ENCODE assay signal across 5 fruit fly cellular contexts in the genomic region with DNA sequence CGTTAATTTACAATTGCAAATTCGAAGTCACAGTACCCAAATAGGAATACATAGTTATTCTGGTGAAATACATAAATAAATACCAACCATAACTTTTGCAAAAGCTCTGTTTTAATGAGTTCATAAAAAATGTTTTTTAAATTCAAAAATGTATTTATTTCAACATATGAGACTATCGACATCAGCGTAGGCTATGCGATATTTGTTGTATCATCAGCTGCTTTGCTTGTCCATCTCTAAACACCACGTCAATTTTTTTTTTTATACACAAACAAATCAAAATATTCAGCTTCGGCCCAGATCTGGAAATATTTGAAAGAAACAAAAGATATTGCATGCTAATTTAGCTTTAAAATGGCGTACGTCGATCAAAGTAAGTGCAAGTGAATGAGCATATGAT.
TF ChIP-seq lines count a peak whose summit lies in the region.

Gene CG1840, plus strand, starts transcription at position 211 of the 400 bp plus-strand sequence.

- TF ChIP-seq CTCF in whole organism, embryonic (GFP tag; optimal IDR thresholded peaks at IDR 0.05; lab: Kevin White, UChicago): no peak

TF ChIP-seq in whole organism, adult, 20 proteins besides CTCF, POLR2A, EP300 and RAD21:
- TF ChIP-seq Crg-1 (GFP tag; optimal IDR thresholded peaks at IDR 0.05; lab: Kevin White, UChicago): peak; percentile 5
- TF ChIP-seq kay (GFP tag; lab: Kevin White, UChicago; ENCODE audit: borderline replicate concordance): no peak
- TF ChIP-seq CG7101 (tag; optimal IDR thresholded peaks at IDR 0.05; lab: Kevin White, UChicago): peak; percentile 40
- no peak for TF ChIP-seq Clk (GFP tag; optimal IDR thresholded peaks at IDR 0.05; lab: Kevin White, UChicago)
- no peak for TF ChIP-seq Hr96 (GFP tag; optimal IDR thresholded peaks at IDR 0.05; lab: Kevin White, UChicago)
- peak; percentile 48 for TF ChIP-seq bab1 (GFP tag; optimal IDR thresholded peaks at IDR 0.05; lab: Kevin White, UChicago)
- peak; percentile 21 for TF ChIP-seq Mnt (GFP tag; optimal IDR thresholded peaks at IDR 0.05; lab: Kevin White, UChicago)
- TF ChIP-seq CG14711 (tag; optimal IDR thresholded peaks at IDR 0.05; lab: Kevin White, UChicago): peak; percentile 39
- TF ChIP-seq cnc (optimal IDR thresholded peaks at IDR 0.05; lab: Kevin White, UChicago): peak in 1 of 2 experiments; percentile 39

TF ChIP-seq in whole organism, embryonic, 481 proteins besides CTCF, POLR2A, EP300 and RAD21 (continues in another document):
- TF ChIP-seq CG11504 (tag; optimal IDR thresholded peaks at IDR 0.05; lab: Kevin White, UChicago) (no peak), bbx (GFP tag; IDR thresholded peaks at IDR 0.05; lab: Robert Waterston, UW; ENCODE audit: partially characterized antibody) (peak; percentile 74), CG2129 (GFP tag; IDR thresholded peaks at IDR 0.05; lab: Robert Waterston, UW; ENCODE audit: partially characterized antibody) (peak; percentile 54), Lim3 (GFP tag; IDR thresholded peaks at IDR 0.05; lab: Robert Waterston, UW) (no peak), mam (GFP tag; optimal IDR thresholded peaks at IDR 0.05; lab: Kevin White, UChicago) (no peak), fd64A (GFP tag; optimal IDR thresholded peaks at IDR 0.05; lab: Kevin White, UChicago) (no peak), D (optimal IDR thresholded peaks at IDR 0.05; lab: Kevin White, UChicago) (no peak), D (GFP tag; optimal IDR thresholded peaks at IDR 0.05; lab: Kevin White, UChicago) (no peak), CG6765 (GFP tag; optimal IDR thresholded peaks at IDR 0.05; lab: Kevin White, UChicago) (no peak), run (tag; optimal IDR thresholded peaks at IDR 0.05; lab: Kevin White, UChicago) (no peak), TFAM (GFP tag; optimal IDR thresholded peaks at IDR 0.05; lab: Kevin White, UChicago) (no peak), Dip2 (GFP tag; IDR thresholded peaks at IDR 0.05; lab: Robert Waterston, UW) (no peak), Max (GFP tag; optimal IDR thresholded peaks at IDR 0.05; lab: Kevin White, UChicago) (no peak), Dref (GFP tag; IDR thresholded peaks at IDR 0.05; lab: Robert Waterston, UW) (peak; percentile 48), cad (GFP tag; optimal IDR thresholded peaks at IDR 0.05; lab: Kevin White, UChicago) (no peak), CG10959 (GFP tag; IDR thresholded peaks at IDR 0.05; lab: Robert Waterston, UW) (no peak), Doc2 (GFP tag; IDR thresholded peaks at IDR 0.05; lab: Robert Waterston, UW) (no peak), inv (GFP tag; IDR thresholded peaks at IDR 0.05; lab: Robert Waterston, UW; ENCODE audit: partially characterized antibody) (peak; percentile 50; the same call in 1 of the 2 replicates), dm (GFP tag; optimal IDR thresholded peaks at IDR 0.05; lab: Kevin White, UChicago) (no peak), CG4404 (GFP tag; IDR thresholded peaks at IDR 0.05; lab: Robert Waterston, UW) (no peak)

TF ChIP-seq in whole organism, prepupa, 60 proteins besides CTCF, POLR2A, EP300 and RAD21:
- TF ChIP-seq cyc (GFP tag; optimal IDR thresholded peaks at IDR 0.05; lab: Kevin White, UChicago) (peak; percentile 5), Eip78C (GFP tag; lab: Kevin White, UChicago) (peak; percentile 40), Eip75B (GFP tag; optimal IDR thresholded peaks at IDR 0.05; lab: Kevin White, UChicago) (no peak), fd85E (GFP tag; optimal IDR thresholded peaks at IDR 0.05; lab: Kevin White, UChicago) (no peak), CG6792 (GFP tag; optimal IDR thresholded peaks at IDR 0.05; lab: Kevin White, UChicago) (no peak), Eip93F (GFP tag; optimal IDR thresholded peaks at IDR 0.05; lab: Kevin White, UChicago) (no peak), Blimp-1 (GFP tag; optimal IDR thresholded peaks at IDR 0.05; lab: Kevin White, UChicago) (no peak), pdm3 (GFP tag; optimal IDR thresholded peaks at IDR 0.05; lab: Kevin White, UChicago) (no peak), CG7368 (GFP tag; optimal IDR thresholded peaks at IDR 0.05; lab: Kevin White, UChicago) (no peak), esn (GFP tag; optimal IDR thresholded peaks at IDR 0.05; lab: Kevin White, UChicago) (peak; percentile 35)

TF ChIP-seq in whole organism, pupa, 21 proteins besides CTCF, POLR2A, EP300 and RAD21:
- TF ChIP-seq CG12605 (GFP tag; IDR thresholded peaks at IDR 0.05; lab: Robert Waterston, UW) (peak; percentile 22; the same call in 1 of the 2 replicates), D1 (tag; optimal IDR thresholded peaks at IDR 0.05; lab: Kevin White, UChicago) (no peak)

TF ChIP-seq in whole organism, wandering third instar larva, 38 proteins besides CTCF, POLR2A, EP300 and RAD21:
- no peak for TF ChIP-seq CrebA (GFP tag; optimal IDR thresholded peaks at IDR 0.05; lab: Kevin White, UChicago; ENCODE audit: borderline replicate concordance)
- no peak for TF ChIP-seq Hnf4 (GFP tag; optimal IDR thresholded peaks at IDR 0.05; lab: Kevin White, UChicago)
- TF ChIP-seq N (GFP tag; optimal IDR thresholded peaks at IDR 0.05; lab: Kevin White, UChicago): no peak
- no peak for TF ChIP-seq ey (GFP tag; optimal IDR thresholded peaks at IDR 0.05; lab: Kevin White, UChicago)
- peak; percentile 62 for TF ChIP-seq woc (GFP tag; optimal IDR thresholded peaks at IDR 0.05; lab: Kevin White, UChicago)
- TF ChIP-seq Dfd (GFP tag; optimal IDR thresholded peaks at IDR 0.05; lab: Kevin White, UChicago): no peak
- peak; percentile 26 for TF ChIP-seq h (GFP tag; optimal IDR thresholded peaks at IDR 0.05; lab: Kevin White, UChicago)
- TF ChIP-seq lola (GFP tag; optimal IDR thresholded peaks at IDR 0.05; lab: Kevin White, UChicago): no peak
- TF ChIP-seq Hr83 (GFP tag; optimal IDR thresholded peaks at IDR 0.05; lab: Kevin White, UChicago; ENCODE audit: poor library complexity, severe bottlenecking): peak; percentile 10
- TF ChIP-seq rgr (GFP tag; optimal IDR thresholded peaks at IDR 0.05; lab: Kevin White, UChicago): peak; percentile 24
- TF ChIP-seq tai (GFP tag; optimal IDR thresholded peaks at IDR 0.05; lab: Kevin White, UChicago): no peak
